Fruit fly (Drosophila melanogaster) whole organism, prepupa: ENCODE measurements around the gene CG12589.

Source experiments
- CG10669 ChIP-seq: fragments of 200-800 bp; sonication (Bioruptor generic); optimal IDR thresholded peaks from 3 replicates; lab custom pipeline; 2018; ENCODE audit warnings: missing biosample characterization, mild to moderate bottlenecking, missing genetic modification characterization, moderate library complexity
- CG11902 ChIP-seq: fragments of 200-800 bp; sonication (Bioruptor generic); optimal IDR thresholded peaks from 3 replicates; lab custom pipeline; 2016; ENCODE audit warnings: missing biosample characterization, missing genetic modification characterization
- CG15336 ChIP-seq: fragments of 200-800 bp; sonication (Bioruptor generic); IDR thresholded peaks from 2 replicates; pipeline ENCODE4 v1.3.6; 2022; ENCODE audit warnings: missing biosample characterization, missing genetic modification characterization
- CG1621 ChIP-seq: fragments of 200-800 bp; sonication (Bioruptor generic); optimal IDR thresholded peaks from 3 replicates; lab custom pipeline; 2018; ENCODE audit warnings: missing biosample characterization, mild to moderate bottlenecking, missing genetic modification characterization
- CG3032 ChIP-seq: fragments of 200-800 bp; optimal IDR thresholded peaks from 2 replicates; lab custom pipeline; 2019; ENCODE audit warnings: missing biosample characterization, mild to moderate bottlenecking, missing genetic modification characterization, moderate library complexity
- CG32006 ChIP-seq: fragments of 200-800 bp; sonication (Bioruptor generic); optimal IDR thresholded peaks from 3 replicates; lab custom pipeline; 2017; ENCODE audit warnings: missing biosample characterization, mild to moderate bottlenecking, missing genetic modification characterization
- CG34406 ChIP-seq: fragments of 200-800 bp; sonication (Bioruptor generic); optimal IDR thresholded peaks from 3 replicates; lab custom pipeline; 2016; ENCODE audit warnings: missing biosample characterization, missing genetic modification characterization
- CG6276 ChIP-seq: fragments of 200-800 bp; sonication (Bioruptor generic); optimal IDR thresholded peaks from 2 replicates; lab custom pipeline; 2017; ENCODE audit warnings: missing biosample characterization, mild to moderate bottlenecking, missing genetic modification characterization
- CG6792 ChIP-seq: fragments of 200-800 bp; sonication (Bioruptor generic); optimal IDR thresholded peaks from 3 replicates; lab custom pipeline; 2016; ENCODE audit warnings: missing biosample characterization, missing genetic modification characterization
- CG6854 ChIP-seq: fragments of 200-800 bp; sonication (Bioruptor generic); optimal IDR thresholded peaks from 2 replicates; lab custom pipeline; 2017; ENCODE audit warnings: missing biosample characterization, mild to moderate bottlenecking, missing genetic modification characterization
- Hr38 ChIP-seq: sonication (Bioruptor generic); optimal IDR thresholded peaks from 2 replicates; lab custom pipeline; 2016; ENCODE audit warnings: missing biosample characterization, missing genetic modification characterization
- Hr4 ChIP-seq: fragments of 200-800 bp; sonication (Bioruptor generic); optimal IDR thresholded peaks from 3 replicates; lab custom pipeline; 2016; ENCODE audit warnings: missing biosample characterization, missing genetic modification characterization
- Smox ChIP-seq: fragments of 200-800 bp; sonication (Bioruptor generic); optimal IDR thresholded peaks from 3 replicates; lab custom pipeline; 2016; ENCODE audit warnings: missing biosample characterization, missing genetic modification characterization
- Sox102F ChIP-seq: fragments of 200-800 bp; sonication (Bioruptor generic); optimal IDR thresholded peaks from 2 replicates; lab custom pipeline; 2016; ENCODE audit warnings: missing biosample characterization, mild to moderate bottlenecking, missing genetic modification characterization
- Sox15 ChIP-seq: fragments of 200-800 bp; sonication (Bioruptor generic); optimal IDR thresholded peaks from 3 replicates; lab custom pipeline; 2016; ENCODE audit warnings: missing biosample characterization, missing genetic modification characterization
- cyc ChIP-seq: fragments of 200-800 bp; sonication (Bioruptor generic); optimal IDR thresholded peaks from 3 replicates; lab custom pipeline; 2016; ENCODE audit warnings: missing biosample characterization, missing genetic modification characterization
- dsx ChIP-seq: fragments of 200-800 bp; optimal IDR thresholded peaks from 3 replicates; lab custom pipeline; 2019; ENCODE audit warnings: missing biosample characterization, mild to moderate bottlenecking, missing genetic modification characterization, moderate library complexity; ENCODE audit not compliant: poor library complexity, severe bottlenecking
- esn ChIP-seq: fragments of 200-800 bp; sonication (Bioruptor generic); optimal IDR thresholded peaks from 2 replicates; lab custom pipeline; 2016; ENCODE audit warnings: missing biosample characterization, mild to moderate bottlenecking, missing genetic modification characterization, moderate library complexity
- fkh ChIP-seq: fragments of 200-800 bp; sonication (Bioruptor generic); optimal IDR thresholded peaks from 3 replicates; lab custom pipeline; 2017; ENCODE audit warnings: missing biosample characterization, mild to moderate bottlenecking, missing genetic modification characterization, moderate library complexity
- lz ChIP-seq: fragments of 200-800 bp; sonication (Bioruptor generic); optimal IDR thresholded peaks from 3 replicates; lab custom pipeline; 2016; ENCODE audit warnings: missing biosample characterization, missing genetic modification characterization
- net ChIP-seq: fragments of 200-800 bp; sonication (Bioruptor generic); optimal IDR thresholded peaks from 3 replicates; lab custom pipeline; 2016; ENCODE audit warnings: missing biosample characterization, missing genetic modification characterization
- pdm3 ChIP-seq: fragments of 200-800 bp; sonication (Bioruptor generic); optimal IDR thresholded peaks from 3 replicates; lab custom pipeline; 2016; ENCODE audit warnings: missing biosample characterization, missing genetic modification characterization
- ss ChIP-seq, 2 experiments: fragments of 200-800 bp; sonication (Bioruptor generic); optimal IDR thresholded peaks; 2 replicates in 1 of 2; 3 replicates in 1 of 2; lab custom pipeline; 2017 to 2018; ENCODE audit warnings: mild to moderate bottlenecking in 2 of 2, missing biosample characterization in 2 of 2, missing genetic modification characterization in 2 of 2, moderate library complexity in 1 of 2
- svp ChIP-seq: fragments of 200-800 bp; sonication (Bioruptor generic); peaks from one replicate; lab custom pipeline; 2016; ENCODE audit warnings: missing biosample characterization, missing genetic modification characterization

Gene CG12589

dm6 chr3R:5087833-5088262 lies 50.9 kb downstream of the CG12589 start (continued):
- TF ChIP-seq Hr38 (GFP tag; lab: Kevin White, UChicago) (no peak), CG10669 (no peak), cyc (GFP tag; lab: Kevin White, UChicago) (no peak), net (GFP tag; lab: Kevin White, UChicago) (peak; percentile 66), CG1621 (peak; percentile 34), CG6276 (GFP tag; lab: Kevin White, UChicago) (peak; percentile 13), CG34406 (GFP tag; lab: Kevin White, UChicago) (peak; percentile 9), fkh (GFP tag; lab: Kevin White, UChicago) (peak; percentile 96), Sox102F (GFP tag; lab: Kevin White, UChicago) (peak; percentile 59), pdm3 (GFP tag; lab: Kevin White, UChicago) (no peak), CG32006 (no peak), dsx (GFP tag; lab: Kevin White, UChicago) (peak; percentile 97), ss (GFP tag; optimal IDR thresholded peaks at IDR 0.05; lab: Kevin White, UChicago) (peak; percentile 47 to 72), Smox (GFP tag; lab: Kevin White, UChicago) (no peak), CG15336 (no peak), CG11902 (GFP tag; lab: Kevin White, UChicago) (no peak), Sox15 (GFP tag; lab: Kevin White, UChicago) (no peak), Hr4 (GFP tag; lab: Kevin White, UChicago) (no peak), CG6792 (GFP tag; lab: Kevin White, UChicago) (peak; percentile 12), lz (no peak), esn (GFP tag; lab: Kevin White, UChicago) (peak; percentile 23), CG3032 (no peak), svp (peak; percentile 96), CG6854 (GFP tag; lab: Kevin White, UChicago) (peak; percentile 80)
